Fruit fly (Drosophila melanogaster): ENCODE data around the gene mud.

The mud gene

dm6 chrX:14218045-14218483, 29.5 kb upstream of the mud start (continued):
- TF ChIP-seq HLH4C (GFP tag; IDR thresholded peaks at IDR 0.05; ENCODE audit: partially characterized antibody) (no peak), sqz (GFP tag; optimal IDR thresholded peaks at IDR 0.05) (peak; percentile 91), GATAe (GFP tag; conservative IDR thresholded peaks at IDR 0.05) (no peak), MTF-1 (GFP tag; optimal IDR thresholded peaks at IDR 0.05; ENCODE audit: borderline replicate concordance) (peak; percentile 71), Oli (tag; optimal IDR thresholded peaks at IDR 0.05) (peak; percentile 88), sc (optimal IDR thresholded peaks at IDR 0.05) (no peak), sc (GFP tag; optimal IDR thresholded peaks at IDR 0.05) (peak; percentile 67), CG12071 (GFP tag; optimal IDR thresholded peaks at IDR 0.05) (peak; percentile 62), CG30403 (GFP tag; optimal IDR thresholded peaks at IDR 0.05) (peak; percentile 91), sens-2 (GFP tag; IDR thresholded peaks at IDR 0.05) (peak; percentile 71), CG2875 (GFP tag; optimal IDR thresholded peaks at IDR 0.05) (peak; percentile 75), CG12155 (GFP tag; optimal IDR thresholded peaks at IDR 0.05) (peak; percentile 88), CG4707 (GFP tag; optimal IDR thresholded peaks at IDR 0.05) (peak; percentile 44), Nf-YC (tag; optimal IDR thresholded peaks at IDR 0.05) (peak; percentile 61), CG17802 (tag; optimal IDR thresholded peaks at IDR 0.05) (peak; percentile 56), ftz-f1 (GFP tag; optimal IDR thresholded peaks at IDR 0.05) (no peak), maf-S (GFP tag; optimal IDR thresholded peaks at IDR 0.05) (peak; percentile 67), NfI (GFP tag; optimal IDR thresholded peaks at IDR 0.05) (peak; percentile 78), scrt (GFP tag; optimal IDR thresholded peaks at IDR 0.05) (peak; percentile 74), CG3838 (GFP tag; optimal IDR thresholded peaks at IDR 0.05) (peak; percentile 35), exex (tag; optimal IDR thresholded peaks at IDR 0.05) (peak; percentile 43), shn (GFP tag; optimal IDR thresholded peaks at IDR 0.05) (no peak), Jarid2 (GFP tag; optimal IDR thresholded peaks at IDR 0.05) (peak; percentile 51), HmgD (GFP tag; optimal IDR thresholded peaks at IDR 0.05) (no peak), bigmax (GFP tag; optimal IDR thresholded peaks at IDR 0.05) (no peak), CG9437 (GFP tag; optimal IDR thresholded peaks at IDR 0.05) (peak; percentile 75), HLHmδ (GFP tag; optimal IDR thresholded peaks at IDR 0.05) (no peak), grn (GFP tag; optimal IDR thresholded peaks at IDR 0.05) (peak; percentile 33), CG7556 (GFP tag; optimal IDR thresholded peaks at IDR 0.05) (peak; percentile 91), Ravus (GFP tag; IDR thresholded peaks at IDR 0.05) (peak; percentile 64), CoRest (tag; optimal IDR thresholded peaks at IDR 0.05) (peak; percentile 90), emc (GFP tag; optimal IDR thresholded peaks at IDR 0.05) (peak; percentile 57), unpg (GFP tag; optimal IDR thresholded peaks at IDR 0.05) (peak; percentile 94), B-H2 (GFP tag; optimal IDR thresholded peaks at IDR 0.05) (peak; percentile 0), otp (GFP tag; IDR thresholded peaks at IDR 0.05) (peak; percentile 78; the same call in 2 of the 3 replicates), dan (GFP tag; IDR thresholded peaks at IDR 0.05) (0 out of 2 replicates have a peak, but pooled peaks have one; percentile 42), CG12659 (GFP tag; optimal IDR thresholded peaks at IDR 0.05) (peak; percentile 89), toy (GFP tag; IDR thresholded peaks at IDR 0.05) (peak; percentile 69), CG7963 (GFP tag; IDR thresholded peaks at IDR 0.05; ENCODE audit: partially characterized antibody) (no peak), CG13123 (GFP tag; optimal IDR thresholded peaks at IDR 0.05) (peak; percentile 64), CG7839 (tag; optimal IDR thresholded peaks at IDR 0.05) (peak; percentile 92), dmrt11E (tag; optimal IDR thresholded peaks at IDR 0.05) (peak; percentile 87), CG9609 (GFP tag; optimal IDR thresholded peaks at IDR 0.05) (peak; percentile 70), CG4404 (GFP tag; IDR thresholded peaks at IDR 0.05) (peak; percentile 76), CG9215 (GFP tag; IDR thresholded peaks at IDR 0.05) (peak; percentile 81), sisA (GFP tag; IDR thresholded peaks at IDR 0.05) (peak; percentile 87), hkb (optimal IDR thresholded peaks at IDR 0.05) (no peak), hkb (GFP tag; IDR thresholded peaks at IDR 0.05) (peak; percentile 93), CG4328 (GFP tag; optimal IDR thresholded peaks at IDR 0.05) (peak; percentile 59), CG2120 (GFP tag; optimal IDR thresholded peaks at IDR 0.05) (peak; percentile 88), bbx (GFP tag; IDR thresholded peaks at IDR 0.05; ENCODE audit: partially characterized antibody) (no peak)

All from whole organism, embryonic.